Worm (Caenorhabditis elegans) whole organism, L3 larva: ENCODE measurements around the gene W05E10.2.
A peak's percentile ranks its signal among the peaks of the same experiment; 100 is the strongest.

Experiments
- R02D3.7 ChIP-seq: fragments of 150-350 bp; optimal IDR thresholded peaks from 2 replicates; lab custom pipeline; 2014; ENCODE audit warnings: missing biosample characterization, missing genetic modification characterization
- ceh-16 ChIP-seq: sonication (generic microtip); optimal IDR thresholded peaks from 2 replicates; lab custom pipeline; 2017; ENCODE audit warnings: missing biosample characterization, missing genetic modification characterization
- ceh-28 ChIP-seq: fragments of 150-350 bp; optimal IDR thresholded peaks from 2 replicates; lab custom pipeline; 2014; ENCODE audit warnings: missing biosample characterization, missing genetic modification reagents, missing genetic modification characterization
- ceh-82 ChIP-seq: fragments of 150-350 bp; optimal IDR thresholded peaks from 2 replicates; lab custom pipeline; 2014; ENCODE audit warnings: missing biosample characterization, missing genetic modification characterization
- egl-27 ChIP-seq: sonication (generic microtip); optimal IDR thresholded peaks from 4 replicates; lab custom pipeline; 2017; ENCODE audit warnings: missing biosample characterization, missing genetic modification reagents, missing genetic modification characterization
- egl-5 ChIP-seq: fragments of 150-350 bp; optimal IDR thresholded peaks from 2 replicates; lab custom pipeline; 2017; ENCODE audit warnings: missing biosample characterization, missing genetic modification reagents, missing genetic modification characterization, inconsistent platforms
- elt-1 ChIP-seq: fragments of 150-350 bp; optimal IDR thresholded peaks from 2 replicates; lab custom pipeline; 2014; ENCODE audit warnings: missing biosample characterization, missing genetic modification characterization
- elt-2 ChIP-seq: sonication (generic microtip); optimal IDR thresholded peaks from 2 replicates; lab custom pipeline; 2016; ENCODE audit warnings: missing genetic modification reagents, mild to moderate bottlenecking, missing genetic modification characterization, missing compliant biosample characterization
- fkh-10 ChIP-seq: sonication (generic microtip); optimal IDR thresholded peaks from 2 replicates; lab custom pipeline; 2017; ENCODE audit warnings: missing biosample characterization, missing genetic modification reagents, missing genetic modification characterization
- fkh-2 ChIP-seq: fragments of 150-350 bp; optimal IDR thresholded peaks from 2 replicates; lab custom pipeline; 2014; ENCODE audit warnings: missing biosample characterization, missing genetic modification reagents, missing genetic modification characterization
- fos-1 ChIP-seq: fragments of 150-350 bp; optimal IDR thresholded peaks from 2 replicates; lab custom pipeline; 2014; ENCODE audit warnings: missing biosample characterization, missing genetic modification characterization
- hmg-11 ChIP-seq: sonication (generic microtip); optimal IDR thresholded peaks from 2 replicates; lab custom pipeline; 2016; ENCODE audit warnings: missing genetic modification characterization, missing compliant biosample characterization
- lin-39 ChIP-seq: fragments of 150-350 bp; optimal IDR thresholded peaks from 2 replicates; lab custom pipeline; 2018; ENCODE audit warnings: missing biosample characterization, missing genetic modification reagents, missing genetic modification characterization
- lsy-12 ChIP-seq: sonication (generic microtip); optimal IDR thresholded peaks from 2 replicates; lab custom pipeline; 2016; ENCODE audit warnings: mild to moderate bottlenecking, missing genetic modification characterization, missing compliant biosample characterization
- mdl-1 ChIP-seq: fragments of 150-350 bp; optimal IDR thresholded peaks from 2 replicates; lab custom pipeline; 2014; ENCODE audit warnings: missing biosample characterization, missing genetic modification characterization
- nfya-1 ChIP-seq: sonication (generic microtip); optimal IDR thresholded peaks from 2 replicates; lab custom pipeline; 2017; ENCODE audit warnings: missing genetic modification characterization, mild to moderate bottlenecking, missing compliant biosample characterization, antibody characterized with exemption, moderate library complexity; ENCODE audit not compliant: insufficient read depth
- nhr-12 ChIP-seq: fragments of 150-350 bp; optimal IDR thresholded peaks from 2 replicates; lab custom pipeline; 2014; ENCODE audit warnings: missing biosample characterization, missing genetic modification characterization
- nhr-23 ChIP-seq: fragments of 150-350 bp; optimal IDR thresholded peaks from 2 replicates; lab custom pipeline; 2014; ENCODE audit warnings: missing biosample characterization, missing genetic modification reagents, missing genetic modification characterization
- nhr-237 ChIP-seq: fragments of 150-350 bp; optimal IDR thresholded peaks from 2 replicates; lab custom pipeline; 2014; ENCODE audit warnings: missing biosample characterization, missing genetic modification characterization
- nhr-25 ChIP-seq: sonication (generic microtip); optimal IDR thresholded peaks from 2 replicates; lab custom pipeline; 2017; ENCODE audit warnings: missing biosample characterization, missing genetic modification characterization
- nhr-28 ChIP-seq: fragments of 150-350 bp; optimal IDR thresholded peaks from 2 replicates; lab custom pipeline; 2014; ENCODE audit warnings: missing biosample characterization, missing genetic modification characterization
- nhr-43 ChIP-seq: sonication (generic microtip); optimal IDR thresholded peaks from 2 replicates; lab custom pipeline; 2016; ENCODE audit warnings: mild to moderate bottlenecking, missing genetic modification characterization, missing compliant biosample characterization; ENCODE audit not compliant: poor library complexity, severe bottlenecking
- nhr-76 ChIP-seq: fragments of 150-350 bp; sonication (generic microtip); optimal IDR thresholded peaks from 5 replicates; lab custom pipeline; 2014; ENCODE audit warnings: missing biosample characterization, missing genetic modification characterization
- pha-4 ChIP-seq: fragments of 150-350 bp; optimal IDR thresholded peaks from 2 replicates; lab custom pipeline; 2014; ENCODE audit warnings: missing biosample characterization, missing genetic modification reagents, missing genetic modification characterization
- pqm-1 ChIP-seq: fragments of 150-350 bp; optimal IDR thresholded peaks from 2 replicates; lab custom pipeline; 2017; ENCODE audit warnings: missing biosample characterization, missing genetic modification characterization, inconsistent platforms
- sea-2 ChIP-seq: fragments of 150-350 bp; sonication (generic microtip); optimal IDR thresholded peaks from 4 replicates; lab custom pipeline; 2014; ENCODE audit warnings: missing biosample characterization, missing genetic modification reagents, missing genetic modification characterization
- tbx-2 ChIP-seq: sonication (generic microtip); optimal IDR thresholded peaks from 2 replicates; lab custom pipeline; 2016; ENCODE audit warnings: mild to moderate bottlenecking, missing genetic modification characterization, missing compliant biosample characterization

The W05E10.2 gene

ce11 chrV:11656469-11656868 is 30.5 kb upstream of the W05E10.2 start:
- TF ChIP-seq pha-4 (tag; lab: Kevin White, UChicago), result no peak
- TF ChIP-seq pqm-1 (tag; lab: Kevin White, UChicago), result no peak

ce11 chrV:11660566-11660965 is 26.4 kb upstream of the W05E10.2 start:
- TF ChIP-seq tbx-2 (no peak), hmg-11 (tag; lab: Kevin White, UChicago) (no peak), egl-27 (no peak), nhr-12 (tag; lab: Kevin White, UChicago) (no peak), ceh-82 (no peak), ceh-28 (no peak), fos-1 (tag; lab: Kevin White, UChicago) (no peak), nhr-237 (no peak)

- peak; percentile 19 for TF ChIP-seq fkh-10 (GFP tag; lab: Kevin White, UChicago)
- TF ChIP-seq nfya-1 (tag; lab: Kevin White, UChicago), result peak; percentile 76
- no peak for TF ChIP-seq R02D3.7 (tag; lab: Kevin White, UChicago)
Measured at ce11 chrV:11664875-11665384, 22.0 kb upstream of the W05E10.2 start, which contains the start of gene ceh-27. ceh-27 (minus strand) TSS chrV:11665102.

- no peak for TF ChIP-seq nhr-76 (tag; lab: Kevin White, UChicago)
- no peak for TF ChIP-seq nhr-12 (tag; lab: Kevin White, UChicago)
Measured at ce11 chrV:11667176-11667575, 19.8 kb upstream of the W05E10.2 start, which contains the start of gene F46F3.3. F46F3.3 (plus strand) TSS chrV:11667476.

DNA sequence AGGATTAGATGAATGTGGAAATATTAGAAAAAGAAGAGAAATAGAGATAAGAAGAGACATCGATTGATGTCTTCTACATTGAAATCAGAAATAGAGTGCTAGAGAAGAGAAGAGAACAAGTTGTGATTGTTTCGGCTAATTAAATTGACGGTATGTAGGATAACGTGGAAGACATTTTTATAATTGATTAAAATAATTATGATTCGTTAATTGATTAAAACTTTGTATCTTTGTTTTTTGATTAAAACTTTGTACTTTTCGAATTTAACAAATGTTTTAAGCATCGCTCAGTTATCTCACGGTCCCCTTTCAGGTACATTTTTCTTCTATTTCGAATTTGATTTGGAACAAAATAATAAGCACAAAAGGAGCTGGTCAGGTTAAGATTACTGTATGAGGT is 14.5 kb upstream of the W05E10.2 start, which contains the start of gene lgc-44:
Gene lgc-44, minus strand, starts transcription at position 101 of the 400 bp plus-strand sequence.
- TF ChIP-seq ceh-28 (peak; percentile 14), hmg-11 (tag; lab: Kevin White, UChicago) (no peak)

ce11 chrV:11673746-11674365 is 13.1 kb upstream of the W05E10.2 start:
- TF ChIP-seq nhr-23 (tag; lab: Kevin White, UChicago) (peak; percentile 23), lsy-12 (tag; lab: Kevin White, UChicago) (no peak), nhr-25 (tag; lab: Kevin White, UChicago) (peak; percentile 36), nhr-43 (tag; lab: Kevin White, UChicago) (no peak), mdl-1 (tag; lab: Kevin White, UChicago) (no peak), fkh-2 (tag; lab: Kevin White, UChicago) (no peak), ceh-16 (no peak), elt-2 (tag; lab: Kevin White, UChicago) (no peak), lin-39 (tag; lab: Kevin White, UChicago) (no peak), nhr-28 (tag; lab: Kevin White, UChicago) (no peak), pqm-1 (tag; lab: Kevin White, UChicago) (peak; percentile 1), egl-5 (tag; lab: Kevin White, UChicago) (no peak), sea-2 (GFP tag; lab: Kevin White, UChicago) (no peak), elt-1 (tag; lab: Kevin White, UChicago) (no peak)
